Worm (Caenorhabditis elegans) whole organism, L4 larva: ENCODE results near the gene clec-175.

ENCODE experiments used
- ces-1 ChIP-seq: fragments of 150-350 bp; sonication (generic microtip); optimal IDR thresholded peaks from 4 replicates; lab custom pipeline; 2014; ENCODE audit warnings: missing biosample characterization, missing genetic modification reagents, missing genetic modification characterization
- fos-1 ChIP-seq: fragments of 150-350 bp; optimal IDR thresholded peaks from 2 replicates; lab custom pipeline; 2014; ENCODE audit warnings: missing biosample characterization, missing genetic modification characterization
- mdl-1 ChIP-seq, 2 experiments: fragments of 150-350 bp in 1 of 2; sonication (generic microtip) in 1 of 2; optimal IDR thresholded peaks; 2 replicates each; lab custom pipeline; 2014 to 2017; ENCODE audit warnings: missing biosample characterization in 2 of 2, missing genetic modification characterization in 2 of 2
- nhr-28 ChIP-seq: fragments of 150-350 bp; optimal IDR thresholded peaks from 2 replicates; lab custom pipeline; 2014; ENCODE audit warnings: missing biosample characterization, missing genetic modification characterization
- nhr-6 ChIP-seq: fragments of 150-350 bp; optimal IDR thresholded peaks from 2 replicates; lab custom pipeline; 2014; ENCODE audit warnings: missing biosample characterization, missing genetic modification characterization
- pha-4 ChIP-seq, 2 experiments: fragments of 150-350 bp in 1 of 2; fragments of 200-800 bp in 1 of 2; sonication (Bioruptor generic) in 1 of 2; IDR thresholded peaks in 1 of 2; optimal IDR thresholded peaks in 1 of 2; 2 replicates each; pipeline versions ENCODE4 v1.3.6 to Lab custom; 2014 to 2022; ENCODE audit warnings: missing genetic modification characterization in 2 of 2, missing genetic modification reagents in 2 of 2, missing biosample characterization in 1 of 2, missing compliant biosample characterization in 1 of 2
- snpc-4 ChIP-seq: fragments of 150-350 bp; optimal IDR thresholded peaks from 2 replicates; lab custom pipeline; 2014; ENCODE audit warnings: missing biosample characterization, missing genetic modification characterization
- unc-62 ChIP-seq, 3 experiments: fragments of 150-350 bp in 1 of 3; sonication (generic microtip); optimal IDR thresholded peaks in 2 of 3; peaks in 1 of 3; 1 replicate in 1 of 3; 2 replicates in 2 of 3; lab custom pipeline; 2014 to 2017; ENCODE audit warnings: missing biosample characterization in 3 of 3, missing genetic modification characterization in 3 of 3, missing genetic modification reagents in 3 of 3, missing genotype in 1 of 3
- ztf-11 ChIP-seq: fragments of 150-350 bp; optimal IDR thresholded peaks from 2 replicates; lab custom pipeline; 2014; ENCODE audit warnings: missing biosample characterization, missing genetic modification characterization

DNA sequence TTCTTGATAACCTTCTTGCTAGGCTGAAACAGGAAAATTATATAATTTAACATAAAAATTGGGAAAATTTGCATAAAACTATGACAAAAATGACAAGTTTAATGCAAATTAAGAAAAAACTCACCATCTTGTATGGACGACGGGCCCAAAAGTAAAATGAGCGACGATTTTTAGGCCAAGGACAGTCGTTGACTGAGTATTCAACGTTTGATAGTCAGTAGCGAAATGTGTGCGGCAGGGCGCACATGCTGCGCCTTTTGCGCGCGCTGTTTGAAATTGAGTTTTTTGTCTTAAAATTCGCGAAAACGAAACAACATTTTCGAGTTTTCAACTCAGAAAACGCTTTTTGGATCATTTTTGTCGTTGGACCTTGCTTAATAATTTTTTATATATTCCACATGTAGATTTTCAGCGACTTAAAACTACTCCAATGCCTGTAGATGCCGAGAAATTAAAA lies 31.7 kb upstream of the clec-175 start, which contains the start of the genes rpl-7A and set-21:
- TF ChIP-seq nhr-28 (tag; lab: Kevin White, UChicago) (peak; percentile 91), pha-4 (GFP tag; IDR thresholded peaks at IDR 0.05; lab: Robert Waterston, UW) (peak; percentile 98), pha-4 (tag; optimal IDR thresholded peaks at IDR 0.05; lab: Kevin White, UChicago) (no peak), ces-1 (no peak), nhr-6 (tag; lab: Kevin White, UChicago) (peak; percentile 76), ztf-11 (tag; lab: Kevin White, UChicago) (no peak), mdl-1 (tag; optimal IDR thresholded peaks at IDR 0.05; lab: Kevin White, UChicago) (peak in 1 of 2 experiments; percentile 68), snpc-4 (tag; lab: Kevin White, UChicago) (no peak), unc-62 (GFP tag; optimal IDR thresholded peaks at IDR 0.05 in 1 of 2; lab: Kevin White, UChicago) (peak in 1 of 2 experiments; percentile 90), unc-62 (tag; optimal IDR thresholded peaks at IDR 0.05; lab: Kevin White, UChicago) (no peak), fos-1 (tag; lab: Kevin White, UChicago) (peak; percentile 40)
